Worm (Caenorhabditis elegans) whole organism, midembryonic: ENCODE results near the gene Y51H4A.24.

Experiments
- T22C8.4 ChIP-seq: fragments of 200-800 bp; sonication (Bioruptor generic); IDR thresholded peaks from 2 replicates; pipeline ENCODE4 v1.3.6; 2022; ENCODE audit warnings: missing genetic modification characterization, missing compliant biosample characterization
- cog-1 ChIP-seq: sonication (generic microtip); optimal IDR thresholded peaks from 2 replicates; lab custom pipeline; 2016; ENCODE audit warnings: missing genetic modification characterization, missing compliant biosample characterization
- flt-1 ChIP-seq: fragments of 200-800 bp; sonication (Bioruptor generic); IDR thresholded peaks from 2 replicates; pipeline ENCODE4 v1.3.6; 2022; ENCODE audit warnings: missing genetic modification characterization, missing compliant biosample characterization
- klf-2 ChIP-seq: fragments of 200-800 bp; sonication (Bioruptor generic); conservative IDR thresholded peaks from 2 replicates; pipeline ENCODE4 v1.3.6; 2022; ENCODE audit warnings: missing genetic modification reagents, missing genetic modification characterization, missing compliant biosample characterization
- med-1 ChIP-seq: sonication (generic microtip); optimal IDR thresholded peaks from 2 replicates; lab custom pipeline; 2017; ENCODE audit warnings: missing genetic modification characterization, mild to moderate bottlenecking, missing compliant biosample characterization, antibody characterized with exemption, missing genetic modification reagents; ENCODE audit not compliant: insufficient read depth
- ref-1 ChIP-seq: fragments of 200-800 bp; sonication (Bioruptor generic); conservative IDR thresholded peaks from 2 replicates; pipeline ENCODE4 v1.3.6; 2022; ENCODE audit warnings: missing genetic modification reagents, missing genetic modification characterization, missing compliant biosample characterization
- tab-1 ChIP-seq: fragments of 200-800 bp; sonication (Bioruptor generic); IDR thresholded peaks from 2 replicates; pipeline ENCODE4 v1.3.6; 2022; ENCODE audit warnings: missing genetic modification characterization, missing compliant biosample characterization
- ztf-23 ChIP-seq: fragments of 200-800 bp; sonication (Bioruptor generic); IDR thresholded peaks from 2 replicates; pipeline ENCODE4 v1.3.6; 2022; ENCODE audit warnings: missing genetic modification reagents, missing genetic modification characterization, missing compliant biosample characterization
- ztf-29 ChIP-seq: fragments of 200-800 bp; sonication (Bioruptor generic); IDR thresholded peaks from 2 replicates; pipeline ENCODE4 v1.3.6; 2022; ENCODE audit warnings: missing genetic modification reagents, missing genetic modification characterization, missing compliant biosample characterization

Gene Y51H4A.24

ce11 chrIV:16706950-16707349 is 33.7 kb downstream of the Y51H4A.24 start:
- TF ChIP-seq flt-1 (no peak), klf-2 (GFP tag; lab: Robert Waterston, UW) (no peak), cog-1 (tag; lab: Kevin White, UChicago) (no peak), tab-1 (GFP tag; lab: Robert Waterston, UW) (no peak), ref-1 (no peak), T22C8.4 (GFP tag; lab: Robert Waterston, UW) (no peak), ztf-23 (GFP tag; lab: Robert Waterston, UW) (no peak), med-1 (GFP tag; lab: Kevin White, UChicago) (no peak), ztf-29 (no peak)

- no peak for TF ChIP-seq flt-1
- TF ChIP-seq ref-1: no peak
- no peak for TF ChIP-seq med-1 (GFP tag; lab: Kevin White, UChicago)
- TF ChIP-seq tab-1 (GFP tag; lab: Robert Waterston, UW): no peak
- no peak for TF ChIP-seq ztf-23 (GFP tag; lab: Robert Waterston, UW)
- no peak for TF ChIP-seq ztf-29
- TF ChIP-seq klf-2 (GFP tag; lab: Robert Waterston, UW): no peak
- TF ChIP-seq T22C8.4 (GFP tag; lab: Robert Waterston, UW): no peak
- no peak for TF ChIP-seq cog-1 (tag; lab: Kevin White, UChicago)
These were observed 44.2 kb downstream of the Y51H4A.24 start for ce11 chrIV:16696422-16696821.

- TF ChIP-seq klf-2 (GFP tag; lab: Robert Waterston, UW): no peak
- no peak for TF ChIP-seq ztf-23 (GFP tag; lab: Robert Waterston, UW)
- no peak for TF ChIP-seq tab-1 (GFP tag; lab: Robert Waterston, UW)
- TF ChIP-seq med-1 (GFP tag; lab: Kevin White, UChicago): no peak
- TF ChIP-seq ref-1: no peak
- TF ChIP-seq T22C8.4 (GFP tag; lab: Robert Waterston, UW): no peak
- TF ChIP-seq cog-1 (tag; lab: Kevin White, UChicago): no peak
These were observed 46.1 kb downstream of the Y51H4A.24 start, which contains the start of gene Y51H4A.941 for ce11 chrIV:16694567-16694966. TSS of gene Y51H4A.941 (minus strand) at chrIV:16694667.
